Worm (Caenorhabditis elegans): ENCODE measurements around the gene jmjd-4.
A peak's percentile ranks its signal among the peaks of the same experiment; 100 is the strongest.

jmjd-4 gene

ce11 chrIII:10328565-10329541, 5.0 kb downstream of the jmjd-4 start (continued):
- TF ChIP-seq elt-1 (tag; optimal IDR thresholded peaks at IDR 0.05) (no peak), dmd-4 (tag; optimal IDR thresholded peaks at IDR 0.05) (no peak), egl-27 (tag; optimal IDR thresholded peaks at IDR 0.05) (no peak), Y55F3AM.14 (GFP tag; optimal IDR thresholded peaks at IDR 0.05) (no peak), zag-1 (tag; optimal IDR thresholded peaks at IDR 0.05) (no peak)

DNA sequence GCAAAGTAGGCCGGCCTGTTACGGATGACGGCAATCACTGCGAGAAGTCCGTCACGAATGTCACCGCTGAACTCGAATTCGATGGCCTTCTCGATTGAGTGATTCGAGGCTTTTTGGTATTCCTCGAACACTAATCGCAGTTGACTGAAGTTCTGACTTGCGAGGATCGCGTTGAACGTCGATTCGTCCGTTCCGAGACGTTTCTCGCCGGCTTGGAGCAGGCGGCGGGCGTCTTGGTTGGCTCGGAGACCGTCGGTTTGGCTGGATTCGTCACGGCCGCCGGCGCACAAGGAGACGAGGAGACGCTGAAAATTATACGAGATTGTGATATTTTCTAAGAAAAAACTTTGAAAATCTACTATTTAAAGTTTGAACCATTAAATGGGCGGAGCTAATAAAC, 7.5 kb downstream of the jmjd-4 start:
- TF ChIP-seq mdl-1 (tag; optimal IDR thresholded peaks at IDR 0.05) (no peak), sma-9 (GFP tag; optimal IDR thresholded peaks at IDR 0.05) (no peak), sma-9 (tag; optimal IDR thresholded peaks at IDR 0.05) (no peak), ztf-4 (tag; optimal IDR thresholded peaks at IDR 0.05) (no peak), lin-13 (GFP tag; optimal IDR thresholded peaks at IDR 0.05) (no peak), nhr-237 (tag; optimal IDR thresholded peaks at IDR 0.05) (no peak), unc-55 (GFP tag; optimal IDR thresholded peaks at IDR 0.05) (no peak), ama-1 (optimal IDR thresholded peaks at IDR 0.05) (no peak), peb-1 (tag; optimal IDR thresholded peaks at IDR 0.05) (no peak), nhr-10 (tag; optimal IDR thresholded peaks at IDR 0.05) (no peak), crh-2 (tag; optimal IDR thresholded peaks at IDR 0.05) (no peak), lin-11 (tag; optimal IDR thresholded peaks at IDR 0.05) (no peak), sem-4 (tag; optimal IDR thresholded peaks at IDR 0.05) (no peak)

- TF ChIP-seq unc-55 (GFP tag; optimal IDR thresholded peaks at IDR 0.05) = peak; percentile 5
- no peak for TF ChIP-seq nhr-6 (tag; optimal IDR thresholded peaks at IDR 0.05)
- TF ChIP-seq sma-9 (GFP tag; optimal IDR thresholded peaks at IDR 0.05) = no peak
- TF ChIP-seq sma-9 (tag; optimal IDR thresholded peaks at IDR 0.05) = no peak
- TF ChIP-seq F13H6.1 (tag; optimal IDR thresholded peaks at IDR 0.05) = no peak
- TF ChIP-seq nhr-10 (tag; optimal IDR thresholded peaks at IDR 0.05) = no peak
Measured at ce11 chrIII:10320788-10321187, 13.0 kb downstream of the jmjd-4 start, which contains the start of gene sas-7. Gene sas-7 (plus strand): TSS chrIII:10321019.

DNA sequence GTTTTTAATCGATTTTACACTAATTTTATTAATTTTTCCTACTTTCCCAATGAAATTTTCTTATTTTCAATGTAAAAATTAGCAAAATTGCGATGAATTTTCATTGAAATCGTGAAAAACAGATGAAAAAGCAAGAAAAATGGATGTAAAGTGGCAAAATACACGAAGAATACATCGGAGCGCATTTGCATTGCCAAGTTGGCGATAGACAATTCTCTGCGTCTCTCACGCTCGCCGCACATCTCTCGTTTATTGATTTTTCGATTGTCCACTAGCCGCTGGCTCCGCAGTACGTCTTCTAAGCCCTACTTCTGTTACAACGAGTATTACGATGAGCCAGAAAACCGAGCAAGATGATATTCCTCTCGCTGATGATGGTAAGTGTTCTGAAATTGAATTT, 15.1 kb downstream of the jmjd-4 start, which contains the start of gene unc-69:
Gene unc-69 (plus strand): TSS at position 185 of the 400 bp plus-strand sequence.
- TF ChIP-seq ztf-1 (GFP tag; conservative IDR thresholded peaks at IDR 0.05) (no peak), nhr-23 (tag; optimal IDR thresholded peaks at IDR 0.05) (no peak), alr-1 (tag; optimal IDR thresholded peaks at IDR 0.05) (no peak), sem-4 (tag; optimal IDR thresholded peaks at IDR 0.05) (peak; percentile 19), zag-1 (tag; optimal IDR thresholded peaks at IDR 0.05) (peak; percentile 66), gmeb-1 (tag; optimal IDR thresholded peaks at IDR 0.05) (peak; percentile 16), ama-1 (optimal IDR thresholded peaks at IDR 0.05) (no peak), Y55F3AM.14 (GFP tag; optimal IDR thresholded peaks at IDR 0.05) (no peak), lsy-2 (tag; optimal IDR thresholded peaks at IDR 0.05) (peak in 1 of 2 experiments; percentile 84), mab-5 (tag; optimal IDR thresholded peaks at IDR 0.05) (peak; percentile 50), egl-27 (tag; optimal IDR thresholded peaks at IDR 0.05) (no peak), elt-1 (tag; optimal IDR thresholded peaks at IDR 0.05) (no peak), nhr-10 (tag; optimal IDR thresholded peaks at IDR 0.05) (no peak), ztf-11 (tag; optimal IDR thresholded peaks at IDR 0.05) (no peak), unc-39 (tag; optimal IDR thresholded peaks at IDR 0.05) (no peak), C34F6.9 (tag; optimal IDR thresholded peaks at IDR 0.05) (peak; percentile 86), unc-62 (GFP tag; optimal IDR thresholded peaks at IDR 0.05) (no peak), lin-13 (GFP tag; optimal IDR thresholded peaks at IDR 0.05) (peak; percentile 60), sma-3 (GFP tag; optimal IDR thresholded peaks at IDR 0.05) (no peak), nhr-129 (tag; optimal IDR thresholded peaks at IDR 0.05) (peak; percentile 65), elt-3 (tag; optimal IDR thresholded peaks at IDR 0.05) (no peak), aly-2 (tag; optimal IDR thresholded peaks at IDR 0.05) (no peak), fos-1 (tag; optimal IDR thresholded peaks at IDR 0.05) (peak; percentile 35), lin-39 (tag; optimal IDR thresholded peaks at IDR 0.05) (no peak), unc-55 (GFP tag; optimal IDR thresholded peaks at IDR 0.05) (peak; percentile 88), dmd-4 (tag; optimal IDR thresholded peaks at IDR 0.05) (no peak), nhr-21 (tag; optimal IDR thresholded peaks at IDR 0.05) (peak; percentile 4), nhr-11 (tag; optimal IDR thresholded peaks at IDR 0.05) (no peak), blmp-1 (tag; optimal IDR thresholded peaks at IDR 0.05; ENCODE audit: insufficient read depth) (no peak), ceh-16 (tag; optimal IDR thresholded peaks at IDR 0.05) (no peak), ceh-82 (tag; optimal IDR thresholded peaks at IDR 0.05) (no peak), sma-9 (GFP tag; optimal IDR thresholded peaks at IDR 0.05) (no peak), sma-9 (tag; optimal IDR thresholded peaks at IDR 0.05) (no peak), crh-2 (tag; optimal IDR thresholded peaks at IDR 0.05) (peak; percentile 96), lin-11 (tag; optimal IDR thresholded peaks at IDR 0.05) (peak; percentile 17), nhr-237 (tag; optimal IDR thresholded peaks at IDR 0.05) (no peak), nhr-77 (tag; optimal IDR thresholded peaks at IDR 0.05) (no peak), nhr-12 (tag; optimal IDR thresholded peaks at IDR 0.05) (no peak), nhr-25 (tag; optimal IDR thresholded peaks at IDR 0.05) (no peak), ztf-4 (tag; optimal IDR thresholded peaks at IDR 0.05) (no peak), mdl-1 (tag; optimal IDR thresholded peaks at IDR 0.05) (no peak)
